Fruit fly (Drosophila melanogaster): ENCODE measurements around the gene CG12093.

Gene CG12093

dm6 chr3L:2798463-2798993 is 24.7 kb upstream of the CG12093 start (continued):
- TF ChIP-seq ara (GFP tag; IDR thresholded peaks at IDR 0.05) (no peak), Dip3 (GFP tag; optimal IDR thresholded peaks at IDR 0.05) (no peak), CG31441 (GFP tag; IDR thresholded peaks at IDR 0.05) (peak; percentile 82), CG4424 (GFP tag; optimal IDR thresholded peaks at IDR 0.05) (no peak), pita (GFP tag; optimal IDR thresholded peaks at IDR 0.05) (no peak), Doc3 (GFP tag; IDR thresholded peaks at IDR 0.05; ENCODE audit: partially characterized antibody) (no peak), chif (GFP tag; optimal IDR thresholded peaks at IDR 0.05) (peak; percentile 3 to 43), Oaz (GFP tag; IDR thresholded peaks at IDR 0.05) (no peak), Mad (GFP tag; optimal IDR thresholded peaks at IDR 0.05) (peak; percentile 30), CG14965 (GFP tag; optimal IDR thresholded peaks at IDR 0.05; ENCODE audit: borderline replicate concordance) (no peak), danr (GFP tag; IDR thresholded peaks at IDR 0.05) (no peak), bab2 (GFP tag; optimal IDR thresholded peaks at IDR 0.05) (no peak), CG10431 (GFP tag; optimal IDR thresholded peaks at IDR 0.05) (peak; percentile 34), dm (GFP tag; optimal IDR thresholded peaks at IDR 0.05) (no peak), B-H1 (GFP tag; IDR thresholded peaks at IDR 0.05) (no peak), sqz (GFP tag; optimal IDR thresholded peaks at IDR 0.05) (no peak), lmd (GFP tag; IDR thresholded peaks at IDR 0.05) (no peak), mirr (GFP tag; optimal IDR thresholded peaks at IDR 0.05) (peak; percentile 65), PHDP (tag; optimal IDR thresholded peaks at IDR 0.05) (peak; percentile 75), CG17359 (tag; optimal IDR thresholded peaks at IDR 0.05) (peak; percentile 72), stwl (tag; optimal IDR thresholded peaks at IDR 0.05) (no peak), CG1832 (GFP tag; optimal IDR thresholded peaks at IDR 0.05) (no peak), vnd (GFP tag; IDR thresholded peaks at IDR 0.05; ENCODE audit: partially characterized antibody) (no peak), CG33557 (GFP tag; optimal IDR thresholded peaks at IDR 0.05) (peak; percentile 60), HHEX (GFP tag; optimal IDR thresholded peaks at IDR 0.05) (peak; percentile 46), wor (GFP tag; IDR thresholded peaks at IDR 0.05) (no peak), Hey (tag; optimal IDR thresholded peaks at IDR 0.05) (no peak), dati (GFP tag; IDR thresholded peaks at IDR 0.05) (0 out of 2 replicates have a peak, but pooled peaks have one; percentile 3), Kr (GFP tag; optimal IDR thresholded peaks at IDR 0.05) (peak; percentile 78), Sry-δ (GFP tag; optimal IDR thresholded peaks at IDR 0.05) (no peak), CG15269 (tag; optimal IDR thresholded peaks at IDR 0.05) (no peak), CG17802 (tag; optimal IDR thresholded peaks at IDR 0.05) (no peak), CG10274 (GFP tag; optimal IDR thresholded peaks at IDR 0.05) (no peak), Lhr (GFP tag; optimal IDR thresholded peaks at IDR 0.05) (peak; percentile 17), MBD-R2 (GFP tag; IDR thresholded peaks at IDR 0.05) (peak; percentile 17; the same call in 1 of the 2 replicates), bcd (GFP tag; optimal IDR thresholded peaks at IDR 0.05) (peak; percentile 3), CG13424 (tag; optimal IDR thresholded peaks at IDR 0.05) (peak; percentile 49), twi (tag; optimal IDR thresholded peaks at IDR 0.05) (no peak), gce (GFP tag; IDR thresholded peaks at IDR 0.05) (0 out of 3 replicates have a peak, but pooled peaks have one; percentile 35), CG8281 (tag; optimal IDR thresholded peaks at IDR 0.05) (peak; percentile 49), sob (GFP tag; IDR thresholded peaks at IDR 0.05) (0 out of 2 replicates have a peak, but pooled peaks have one; percentile 45), lilli (GFP tag; optimal IDR thresholded peaks at IDR 0.05) (peak; percentile 3), CG9932 (GFP tag; IDR thresholded peaks at IDR 0.05) (no peak), peb (GFP tag; IDR thresholded peaks at IDR 0.05) (no peak), Oli (tag; optimal IDR thresholded peaks at IDR 0.05) (peak; percentile 7), CG9876 (GFP tag; optimal IDR thresholded peaks at IDR 0.05) (peak; percentile 6), fd3F (GFP tag; optimal IDR thresholded peaks at IDR 0.05) (no peak), CG4360 (GFP tag; IDR thresholded peaks at IDR 0.05) (peak; percentile 92), Dbx (GFP tag; IDR thresholded peaks at IDR 0.05) (no peak), Dll (GFP tag; IDR thresholded peaks at IDR 0.05; ENCODE audit: partially characterized antibody) (peak; percentile 26; the same call in 1 of the 4 replicates)
